Worm (Caenorhabditis elegans) whole organism, L2 larva: ENCODE data around the gene C44H4.8.

ENCODE experiments used
- blmp-1 ChIP-seq: sonication (generic microtip); optimal IDR thresholded peaks from 2 replicates; lab custom pipeline; 2017; ENCODE audit warnings: missing genetic modification characterization, mild to moderate bottlenecking, missing compliant biosample characterization, antibody characterized with exemption, moderate library complexity; ENCODE audit not compliant: insufficient read depth
- egl-27 ChIP-seq: sonication (generic microtip); optimal IDR thresholded peaks from 3 replicates; lab custom pipeline; 2017; ENCODE audit warnings: missing biosample characterization, missing genetic modification reagents, missing genetic modification characterization
- fos-1 ChIP-seq: fragments of 150-350 bp; optimal IDR thresholded peaks from 2 replicates; lab custom pipeline; 2014; ENCODE audit warnings: missing biosample characterization, missing genetic modification characterization
- lin-13 ChIP-seq: fragments of 150-350 bp; optimal IDR thresholded peaks from 2 replicates; lab custom pipeline; 2014; ENCODE audit warnings: missing biosample characterization, missing genetic modification reagents, missing genetic modification characterization
- mdl-1 ChIP-seq, 2 experiments: fragments of 150-350 bp in 1 of 2; sonication (generic microtip) in 1 of 2; optimal IDR thresholded peaks; 2 replicates each; lab custom pipeline; 2017; ENCODE audit warnings: missing biosample characterization in 2 of 2, missing genetic modification characterization in 2 of 2
- nhr-11 ChIP-seq: fragments of 150-350 bp; optimal IDR thresholded peaks from 2 replicates; lab custom pipeline; 2014; ENCODE audit warnings: missing biosample characterization, missing genetic modification characterization
- nhr-12 ChIP-seq: fragments of 150-350 bp; optimal IDR thresholded peaks from 2 replicates; lab custom pipeline; 2014; ENCODE audit warnings: missing biosample characterization, missing genetic modification characterization
- nhr-237 ChIP-seq: fragments of 150-350 bp; optimal IDR thresholded peaks from 2 replicates; lab custom pipeline; 2014; ENCODE audit warnings: missing biosample characterization, missing genetic modification characterization
- nhr-6 ChIP-seq: fragments of 150-350 bp; optimal IDR thresholded peaks from 2 replicates; lab custom pipeline; 2014; ENCODE audit warnings: missing biosample characterization, missing genetic modification characterization
- nhr-77 ChIP-seq: fragments of 150-350 bp; optimal IDR thresholded peaks from 2 replicates; lab custom pipeline; 2014; ENCODE audit warnings: missing biosample characterization, missing genetic modification characterization
- snpc-4 ChIP-seq: fragments of 150-350 bp; optimal IDR thresholded peaks from 2 replicates; lab custom pipeline; 2014; ENCODE audit warnings: missing biosample characterization, missing genetic modification characterization
- unc-62 ChIP-seq: fragments of 150-350 bp; optimal IDR thresholded peaks from 2 replicates; lab custom pipeline; 2014; ENCODE audit warnings: missing biosample characterization, missing genetic modification reagents, missing genetic modification characterization

DNA sequence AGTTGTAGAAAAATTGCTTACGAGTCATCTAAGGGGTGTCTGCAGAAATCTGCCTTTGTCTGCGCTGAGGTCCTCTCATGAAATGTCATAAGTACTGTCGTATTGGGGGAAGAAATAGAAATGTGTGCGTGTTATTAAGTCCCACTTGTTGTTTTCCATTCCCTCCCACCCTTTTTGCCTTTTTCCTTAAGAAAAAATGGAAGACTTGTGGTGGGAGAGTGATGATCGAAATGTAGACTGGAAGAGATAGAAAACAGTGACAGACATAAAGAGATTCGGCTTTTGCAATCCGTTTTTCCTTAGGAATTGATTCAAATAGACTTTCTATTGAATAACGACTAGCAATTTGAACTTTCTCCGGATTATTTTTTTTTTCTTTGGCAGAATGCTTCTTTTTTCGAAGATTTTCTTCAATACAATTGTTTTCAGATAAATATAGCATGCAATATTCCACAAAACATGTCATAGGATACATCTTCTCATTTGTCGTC lies 45.2 kb upstream of the C44H4.8 start, which contains the start of gene ram-5:
- no peak for TF ChIP-seq egl-27 (tag; lab: Kevin White, UChicago)
- TF ChIP-seq nhr-12, result no peak
- no peak for TF ChIP-seq nhr-237 (tag; lab: Kevin White, UChicago)
- no peak for TF ChIP-seq blmp-1
- no peak for TF ChIP-seq fos-1 (tag; lab: Kevin White, UChicago)
- no peak for TF ChIP-seq nhr-77 (tag; lab: Kevin White, UChicago)
- no peak for TF ChIP-seq lin-13
- no peak for TF ChIP-seq snpc-4 (tag; lab: Kevin White, UChicago)
- TF ChIP-seq nhr-6 (tag; lab: Kevin White, UChicago), result no peak
- TF ChIP-seq nhr-11 (tag; lab: Kevin White, UChicago), result no peak
- no peak for TF ChIP-seq unc-62 (GFP tag; lab: Kevin White, UChicago)
- no peak for TF ChIP-seq mdl-1 (tag; optimal IDR thresholded peaks at IDR 0.05; lab: Kevin White, UChicago)
